Worm (Caenorhabditis elegans) whole organism, late embryonic: ENCODE measurements around the gene tag-297.

Source experiments
- C38D4.7 ChIP-seq: fragments of 200-800 bp; sonication (Bioruptor generic); optimal IDR thresholded peaks from 2 replicates; lab custom pipeline; 2018; ENCODE audit warnings: mild to moderate bottlenecking, missing genetic modification characterization, moderate library complexity, missing compliant biosample characterization
- F13H6.1 ChIP-seq: sonication (generic microtip); optimal IDR thresholded peaks from 2 replicates; lab custom pipeline; 2016; ENCODE audit warnings: missing genetic modification characterization, missing compliant biosample characterization
- K02D7.2 ChIP-seq: sonication (generic microtip); optimal IDR thresholded peaks from 2 replicates; lab custom pipeline; 2017; ENCODE audit warnings: mild to moderate bottlenecking, missing genetic modification characterization, missing compliant biosample characterization
- T23F11.4 ChIP-seq: fragments of 200-800 bp; sonication (Bioruptor generic); optimal IDR thresholded peaks from 2 replicates; lab custom pipeline; 2018; ENCODE audit warnings: mild to moderate bottlenecking, missing genetic modification characterization, missing compliant biosample characterization
- Y22D7AL.16 ChIP-seq: sonication (generic microtip); optimal IDR thresholded peaks from 2 replicates; lab custom pipeline; 2016; ENCODE audit warnings: missing genetic modification characterization, missing compliant biosample characterization
- ama-1 ChIP-seq: fragments of 150-350 bp; optimal IDR thresholded peaks from 2 replicates; lab custom pipeline; 2014
- ceh-18 ChIP-seq: sonication (generic microtip); optimal IDR thresholded peaks from 2 replicates; lab custom pipeline; 2016; ENCODE audit warnings: missing genetic modification characterization, missing compliant biosample characterization
- ceh-19 ChIP-seq: fragments of 200-800 bp; sonication (Bioruptor generic); optimal IDR thresholded peaks from 2 replicates; lab custom pipeline; 2018; ENCODE audit warnings: mild to moderate bottlenecking, missing genetic modification characterization, missing compliant biosample characterization
- ceh-2 ChIP-seq: sonication (generic microtip); optimal IDR thresholded peaks from 2 replicates; lab custom pipeline; 2016; ENCODE audit warnings: missing genotype, missing genetic modification characterization, missing compliant biosample characterization
- ceh-22 ChIP-seq: sonication (generic microtip); optimal IDR thresholded peaks from 2 replicates; lab custom pipeline; 2017; ENCODE audit warnings: missing biosample characterization, missing genetic modification characterization
- ceh-24 ChIP-seq: sonication (generic microtip); optimal IDR thresholded peaks from 2 replicates; lab custom pipeline; 2016; ENCODE audit warnings: mild to moderate bottlenecking, missing genetic modification characterization, missing compliant biosample characterization
- ceh-30 ChIP-seq: fragments of 150-350 bp; optimal IDR thresholded peaks from 2 replicates; lab custom pipeline; 2014; ENCODE audit warnings: missing biosample characterization, missing genetic modification characterization
- ceh-31 ChIP-seq: sonication (generic microtip); optimal IDR thresholded peaks from 2 replicates; lab custom pipeline; 2016; ENCODE audit warnings: missing genetic modification characterization, missing compliant biosample characterization
- dmd-4 ChIP-seq: sonication (generic microtip); optimal IDR thresholded peaks from 2 replicates; lab custom pipeline; 2016; ENCODE audit warnings: borderline replicate concordance, missing genetic modification characterization, missing compliant biosample characterization
- dve-1 ChIP-seq: sonication (generic microtip); optimal IDR thresholded peaks from 2 replicates; lab custom pipeline; 2017; ENCODE audit warnings: antibody characterized with exemption, mild to moderate bottlenecking, missing genetic modification characterization, missing compliant biosample characterization
- elt-2 ChIP-seq: sonication (generic microtip); optimal IDR thresholded peaks from 2 replicates; lab custom pipeline; 2016; ENCODE audit warnings: missing genetic modification reagents, missing genetic modification characterization, missing compliant biosample characterization
- elt-4 ChIP-seq: sonication (generic microtip); optimal IDR thresholded peaks from 2 replicates; lab custom pipeline; 2016; ENCODE audit warnings: missing genetic modification characterization, missing compliant biosample characterization
- eyg-1 ChIP-seq: sonication (generic microtip); optimal IDR thresholded peaks from 2 replicates; lab custom pipeline; 2016; ENCODE audit warnings: missing genotype, missing genetic modification characterization, missing compliant biosample characterization
- fax-1 ChIP-seq: sonication (generic microtip); optimal IDR thresholded peaks from 2 replicates; lab custom pipeline; 2016; ENCODE audit warnings: missing genotype, missing genetic modification characterization, missing compliant biosample characterization
- fkh-10 ChIP-seq: fragments of 150-350 bp; optimal IDR thresholded peaks from 2 replicates; lab custom pipeline; 2014; ENCODE audit warnings: missing biosample characterization, missing genetic modification reagents, missing genetic modification characterization
- hlh-15 ChIP-seq: sonication (generic microtip); optimal IDR thresholded peaks from 2 replicates; lab custom pipeline; 2016; ENCODE audit warnings: missing genetic modification characterization, missing compliant biosample characterization
- hlh-8 ChIP-seq: sonication (generic microtip); optimal IDR thresholded peaks from 2 replicates; lab custom pipeline; 2016; ENCODE audit warnings: missing genotype, missing genetic modification characterization, missing compliant biosample characterization
- nfya-1 ChIP-seq: sonication (generic microtip); optimal IDR thresholded peaks from 2 replicates; lab custom pipeline; 2017; ENCODE audit warnings: missing genetic modification characterization, mild to moderate bottlenecking, missing compliant biosample characterization, antibody characterized with exemption, moderate library complexity
- nhr-11 ChIP-seq: fragments of 150-350 bp; optimal IDR thresholded peaks from 2 replicates; lab custom pipeline; 2014; ENCODE audit warnings: missing biosample characterization, missing genetic modification characterization
- pha-4 ChIP-seq: fragments of 150-350 bp; optimal IDR thresholded peaks from 2 replicates; lab custom pipeline; 2018; ENCODE audit warnings: missing biosample characterization, missing genetic modification reagents, missing genetic modification characterization
- pqm-1 ChIP-seq: sonication (generic microtip); optimal IDR thresholded peaks from 2 replicates; lab custom pipeline; 2016; ENCODE audit warnings: missing genetic modification characterization, missing compliant biosample characterization
- sdc-2 ChIP-seq: sonication (generic microtip); optimal IDR thresholded peaks from 2 replicates; lab custom pipeline; 2016; ENCODE audit warnings: missing genotype, missing genetic modification characterization, missing compliant biosample characterization
- sox-4 ChIP-seq: sonication (generic microtip); optimal IDR thresholded peaks from 2 replicates; lab custom pipeline; 2017; ENCODE audit warnings: mild to moderate bottlenecking, missing genetic modification characterization, inconsistent platforms, missing compliant biosample characterization
- syd-9 ChIP-seq: sonication (generic microtip); optimal IDR thresholded peaks from 2 replicates; lab custom pipeline; 2016; ENCODE audit warnings: mild to moderate bottlenecking, missing genetic modification characterization, moderate library complexity, missing compliant biosample characterization
- tbx-7 ChIP-seq: sonication (generic microtip); optimal IDR thresholded peaks from 2 replicates; lab custom pipeline; 2016; ENCODE audit warnings: missing genotype, missing genetic modification characterization, missing compliant biosample characterization
- unc-3 ChIP-seq, 2 experiments: fragments of 200-800 bp in 1 of 2; sonication (Bioruptor generic) in 1 of 2; sonication (generic microtip) in 1 of 2; conservative IDR thresholded peaks in 1 of 2; optimal IDR thresholded peaks in 1 of 2; 2 replicates each; pipeline versions ENCODE4 v1.3.6 to Lab custom; 2016 to 2022; ENCODE audit warnings: missing compliant biosample characterization in 2 of 2, missing genetic modification characterization in 2 of 2, missing genetic modification reagents in 1 of 2
- unc-42 ChIP-seq: sonication (generic microtip); optimal IDR thresholded peaks from 2 replicates; lab custom pipeline; 2016; ENCODE audit warnings: missing genotype, missing genetic modification characterization, missing compliant biosample characterization

The tag-297 gene

DNA sequence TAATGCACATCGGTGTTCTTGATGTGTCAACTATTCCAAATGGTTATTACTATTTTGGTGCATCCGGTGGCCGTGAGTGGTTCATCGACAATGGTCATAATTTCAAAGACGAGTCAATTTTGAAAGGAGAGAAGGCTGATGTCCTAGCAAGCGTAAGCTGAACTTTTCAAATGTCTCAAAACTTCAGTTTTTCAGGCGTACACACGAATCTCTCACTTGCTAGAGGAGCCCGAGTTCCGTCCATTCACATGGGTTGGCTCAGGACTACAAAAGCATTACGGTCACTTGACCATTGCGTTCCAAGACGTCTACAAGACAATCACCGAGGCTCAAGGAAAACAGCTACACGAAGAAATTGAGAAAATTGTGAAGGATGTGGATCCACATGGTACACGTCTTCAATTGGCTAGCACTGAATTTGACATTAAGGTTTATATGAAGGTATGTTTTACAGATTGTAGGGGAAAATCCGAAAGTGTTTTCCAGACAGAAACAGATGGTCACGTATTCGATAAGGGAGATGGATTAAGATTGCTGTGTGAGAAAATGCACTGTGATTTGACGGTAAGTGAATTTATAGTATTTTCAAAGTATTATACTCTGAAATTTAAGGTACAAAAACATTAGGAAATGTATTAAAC, 18.0 kb upstream of the tag-297 start:
- TF ChIP-seq elt-4 (no peak), syd-9 (no peak), sox-4 (no peak), F13H6.1 (no peak), tbx-7 (tag; lab: Kevin White, UChicago) (no peak)

- TF ChIP-seq ceh-2 (no peak), nfya-1 (no peak), unc-42 (tag; lab: Kevin White, UChicago) (no peak), nhr-11 (tag; lab: Kevin White, UChicago) (no peak)
Observed at ce11 chrII:14610492-14611142, 16.8 kb upstream of the tag-297 start.

DNA sequence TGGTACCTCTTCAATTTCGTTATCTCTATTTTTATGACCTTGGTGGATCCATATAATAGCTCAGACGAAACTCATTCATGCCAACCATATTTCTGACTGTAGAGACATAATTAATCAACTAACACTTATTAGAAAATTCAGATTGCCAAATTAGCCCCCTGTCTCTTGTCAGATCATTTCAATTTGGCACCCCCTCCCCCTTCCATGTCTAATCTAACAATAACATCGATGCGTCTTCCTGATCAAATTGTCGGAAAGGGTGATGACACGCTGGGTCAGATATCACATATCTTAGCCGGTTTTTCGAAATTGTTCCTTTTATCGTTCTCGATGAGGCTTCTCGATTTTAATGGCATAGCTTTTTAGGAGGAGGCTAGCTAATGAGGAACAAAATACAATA, 16.1 kb upstream of the tag-297 start:
- no peak for TF ChIP-seq ceh-31 (tag; lab: Kevin White, UChicago)
- TF ChIP-seq ceh-18 (tag; lab: Kevin White, UChicago) = no peak
- TF ChIP-seq ceh-30 = no peak
- TF ChIP-seq T23F11.4 (GFP tag; lab: Kevin White, UChicago) = no peak
- TF ChIP-seq fax-1 (tag; lab: Kevin White, UChicago) = no peak
- TF ChIP-seq ceh-24 (tag; lab: Kevin White, UChicago) = no peak
- no peak for TF ChIP-seq ceh-19 (GFP tag; lab: Kevin White, UChicago)
- TF ChIP-seq pha-4 (tag; lab: Kevin White, UChicago) = no peak
- TF ChIP-seq unc-3 (GFP tag; conservative IDR thresholded peaks at IDR 0.05; lab: Robert Waterston, UW) = no peak
- TF ChIP-seq unc-3 (tag; optimal IDR thresholded peaks at IDR 0.05; lab: Kevin White, UChicago) = no peak
- TF ChIP-seq dve-1 = no peak
- no peak for TF ChIP-seq pqm-1 (tag; lab: Kevin White, UChicago)
- TF ChIP-seq C38D4.7 = no peak

DNA sequence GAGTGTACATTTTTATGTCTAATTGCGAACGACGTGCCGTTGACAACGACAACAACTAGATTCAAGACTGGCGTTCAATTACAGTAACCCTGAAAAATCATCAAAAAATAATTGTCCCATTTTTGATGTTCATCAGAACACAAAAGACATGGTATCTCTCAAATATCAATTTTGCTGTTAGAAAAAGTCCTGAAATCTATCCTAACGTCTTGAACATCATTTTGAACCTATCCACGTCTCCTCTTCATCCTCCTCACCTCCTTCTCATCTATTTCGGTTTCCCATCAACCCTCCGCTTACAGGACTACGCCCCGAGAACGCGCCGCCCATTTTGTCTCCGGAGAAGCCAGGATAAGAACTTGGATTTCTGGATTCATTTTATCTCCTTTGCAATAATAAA, 11.7 kb upstream of the tag-297 start, which contains the start of gene mltn-9:
Gene mltn-9, plus strand, starts transcription at position 301 of the 400 bp plus-strand sequence.
- TF ChIP-seq ceh-30 (no peak), unc-3 (GFP tag; conservative IDR thresholded peaks at IDR 0.05; lab: Robert Waterston, UW) (no peak), unc-3 (tag; optimal IDR thresholded peaks at IDR 0.05; lab: Kevin White, UChicago) (no peak), F13H6.1 (no peak), dmd-4 (tag; lab: Kevin White, UChicago) (no peak), hlh-8 (tag; lab: Kevin White, UChicago) (no peak), T23F11.4 (GFP tag; lab: Kevin White, UChicago) (no peak), hlh-15 (no peak), ama-1 (lab: Kevin White, UChicago) (no peak), eyg-1 (tag; lab: Kevin White, UChicago) (no peak), ceh-22 (tag; lab: Kevin White, UChicago) (no peak), fkh-10 (GFP tag; lab: Kevin White, UChicago) (no peak), sdc-2 (no peak), fax-1 (tag; lab: Kevin White, UChicago) (no peak), K02D7.2 (tag; lab: Kevin White, UChicago) (no peak)

ce11 chrII:14616402-14616801, 11.0 kb upstream of the tag-297 start:
- TF ChIP-seq elt-2 (tag; lab: Kevin White, UChicago) (peak; percentile 80), Y22D7AL.16 (tag; lab: Kevin White, UChicago) (no peak)
